Worm (Caenorhabditis elegans): ENCODE data around the gene ocam-1.

- TF ChIP-seq T22C8.4 (GFP tag; IDR thresholded peaks at IDR 0.05) (no peak), tab-1 (GFP tag; IDR thresholded peaks at IDR 0.05) (no peak), ztf-23 (GFP tag; IDR thresholded peaks at IDR 0.05) (no peak), klf-2 (GFP tag; conservative IDR thresholded peaks at IDR 0.05) (no peak), flt-1 (GFP tag; IDR thresholded peaks at IDR 0.05) (no peak), ref-1 (GFP tag; conservative IDR thresholded peaks at IDR 0.05) (no peak)
Observed at ce11 chrV:14146199-14146598, 21.3 kb downstream of the ocam-1 start, which contains the start of gene acs-10.

Data from whole organism, midembryonic.